Worm (Caenorhabditis elegans) whole organism, L1 larva: ENCODE results near the gene hpo-28.

Experiments
- C34B4.2 ChIP-seq: sonication (generic microtip); optimal IDR thresholded peaks from 2 replicates; lab custom pipeline; 2017; ENCODE audit warnings: mild to moderate bottlenecking, missing genetic modification characterization, missing compliant biosample characterization
- aha-1 ChIP-seq: fragments of 150-350 bp; optimal IDR thresholded peaks from 2 replicates; lab custom pipeline; 2014; ENCODE audit warnings: missing biosample characterization, missing genetic modification characterization
- alr-1 ChIP-seq: fragments of 200-800 bp; sonication (Bioruptor generic); optimal IDR thresholded peaks from 2 replicates; lab custom pipeline; 2018; ENCODE audit warnings: borderline replicate concordance, mild to moderate bottlenecking, missing genetic modification characterization, missing compliant biosample characterization
- blmp-1 ChIP-seq: fragments of 150-350 bp; optimal IDR thresholded peaks from 2 replicates; lab custom pipeline; 2014; ENCODE audit warnings: missing biosample characterization, missing genetic modification characterization
- ceh-8 ChIP-seq: fragments of 200-800 bp; sonication (Bioruptor generic); optimal IDR thresholded peaks from 2 replicates; lab custom pipeline; 2018; ENCODE audit warnings: mild to moderate bottlenecking, missing genetic modification characterization, moderate library complexity, missing compliant biosample characterization
- ceh-90 ChIP-seq: sonication (generic microtip); optimal IDR thresholded peaks from 2 replicates; lab custom pipeline; 2016; ENCODE audit warnings: missing genetic modification characterization, missing compliant biosample characterization
- ces-1 ChIP-seq: fragments of 150-350 bp; optimal IDR thresholded peaks from 2 replicates; lab custom pipeline; 2014; ENCODE audit warnings: missing biosample characterization, missing genetic modification reagents, missing genetic modification characterization
- efl-1 ChIP-seq, 4 experiments: fragments of 150-350 bp; optimal IDR thresholded peaks in 3 of 4; peaks in 1 of 4; 1 replicate in 1 of 4; 2 replicates in 3 of 4; lab custom pipeline; 2014; ENCODE audit warnings: missing biosample characterization in 2 of 4, missing genetic modification characterization in 2 of 4, missing genetic modification reagents in 2 of 4
- efl-3 ChIP-seq: fragments of 200-800 bp; sonication (Bioruptor generic); optimal IDR thresholded peaks from 2 replicates; lab custom pipeline; 2018; ENCODE audit warnings: mild to moderate bottlenecking, missing genetic modification characterization, missing compliant biosample characterization
- fkh-4 ChIP-seq: sonication (generic microtip); optimal IDR thresholded peaks from 2 replicates; lab custom pipeline; 2016; ENCODE audit warnings: missing compliant biosample characterization, missing genetic modification characterization, borderline replicate concordance
- fos-1 ChIP-seq: fragments of 150-350 bp; optimal IDR thresholded peaks from 2 replicates; lab custom pipeline; 2014; ENCODE audit warnings: missing biosample characterization, missing genetic modification characterization
- irx-1 ChIP-seq: sonication (generic microtip); optimal IDR thresholded peaks from 2 replicates; lab custom pipeline; 2016; ENCODE audit warnings: missing genetic modification characterization, missing compliant biosample characterization
- isw-1 ChIP-seq: fragments of 200-800 bp; sonication (Bioruptor generic); IDR thresholded peaks from 2 replicates; pipeline ENCODE4 v1.3.6; 2022; ENCODE audit warnings: missing genetic modification characterization, missing compliant biosample characterization
- jun-1 ChIP-seq: fragments of 150-350 bp; optimal IDR thresholded peaks from 2 replicates; lab custom pipeline; 2014; ENCODE audit warnings: missing biosample characterization, missing genetic modification reagents, missing genetic modification characterization
- lin-14 ChIP-seq: fragments of 200-800 bp; sonication (Bioruptor generic); optimal IDR thresholded peaks from 2 replicates; lab custom pipeline; 2018; ENCODE audit warnings: mild to moderate bottlenecking, missing genetic modification characterization, moderate library complexity, missing compliant biosample characterization
- lin-15B ChIP-seq: fragments of 150-350 bp; sonication (generic microtip); optimal IDR thresholded peaks from 3 replicates; lab custom pipeline; 2014; ENCODE audit warnings: missing biosample characterization, missing genetic modification characterization
- lin-35 ChIP-seq, 2 experiments: fragments of 150-350 bp; optimal IDR thresholded peaks; 2 replicates each; lab custom pipeline; 2014; ENCODE audit warnings: missing biosample characterization in 2 of 2, missing genetic modification characterization in 2 of 2, missing genetic modification reagents in 2 of 2
- lin-39 ChIP-seq: fragments of 150-350 bp; optimal IDR thresholded peaks from 2 replicates; lab custom pipeline; 2014; ENCODE audit warnings: missing biosample characterization, missing genetic modification reagents, missing genetic modification characterization
- lsy-2 ChIP-seq, 2 experiments: fragments of 150-350 bp; optimal IDR thresholded peaks; 2 replicates each; lab custom pipeline; 2014; ENCODE audit warnings: missing biosample characterization in 2 of 2, missing genetic modification characterization in 2 of 2
- mab-9 ChIP-seq: fragments of 200-800 bp; sonication (Bioruptor generic); IDR thresholded peaks from 2 replicates; pipeline ENCODE4 v1.3.6; 2022; ENCODE audit warnings: missing genetic modification reagents, missing genetic modification characterization, missing compliant biosample characterization
- mef-2 ChIP-seq: fragments of 150-350 bp; optimal IDR thresholded peaks from 2 replicates; lab custom pipeline; 2014; ENCODE audit warnings: missing biosample characterization, missing genetic modification characterization
- mep-1 ChIP-seq: fragments of 150-350 bp; optimal IDR thresholded peaks from 2 replicates; lab custom pipeline; 2014; ENCODE audit warnings: missing biosample characterization, missing genetic modification characterization
- nhr-11 ChIP-seq: fragments of 150-350 bp; optimal IDR thresholded peaks from 2 replicates; lab custom pipeline; 2014; ENCODE audit warnings: missing biosample characterization, missing genetic modification characterization
- nhr-19 ChIP-seq: fragments of 200-800 bp; sonication (Bioruptor generic); conservative IDR thresholded peaks from 2 replicates; pipeline ENCODE4 v1.3.6; 2022; ENCODE audit warnings: missing genetic modification characterization, missing compliant biosample characterization
- nhr-20 ChIP-seq: sonication (generic microtip); optimal IDR thresholded peaks from 2 replicates; lab custom pipeline; 2016; ENCODE audit warnings: mild to moderate bottlenecking, missing genetic modification characterization, missing compliant biosample characterization
- nhr-237 ChIP-seq: fragments of 150-350 bp; optimal IDR thresholded peaks from 2 replicates; lab custom pipeline; 2014; ENCODE audit warnings: missing biosample characterization, missing genetic modification characterization
- nhr-47 ChIP-seq: sonication (generic microtip); optimal IDR thresholded peaks from 2 replicates; lab custom pipeline; 2016; ENCODE audit warnings: mild to moderate bottlenecking, missing genetic modification characterization, moderate library complexity, missing compliant biosample characterization
- nhr-71 ChIP-seq: sonication (generic microtip); optimal IDR thresholded peaks from 2 replicates; lab custom pipeline; 2016; ENCODE audit warnings: mild to moderate bottlenecking, missing genetic modification characterization, moderate library complexity, missing compliant biosample characterization
- nhr-76 ChIP-seq: sonication (generic microtip); optimal IDR thresholded peaks from 2 replicates; lab custom pipeline; 2017; ENCODE audit warnings: missing biosample characterization, missing genetic modification characterization
- pax-3 ChIP-seq: fragments of 200-800 bp; sonication (Bioruptor generic); optimal IDR thresholded peaks from 2 replicates; lab custom pipeline; 2018; ENCODE audit warnings: mild to moderate bottlenecking, missing genetic modification characterization, moderate library complexity, missing compliant biosample characterization
- pqm-1 ChIP-seq: sonication (generic microtip); optimal IDR thresholded peaks from 3 replicates; lab custom pipeline; 2017; ENCODE audit warnings: missing biosample characterization, missing genetic modification characterization
- rnt-1 ChIP-seq: sonication (generic microtip); optimal IDR thresholded peaks from 2 replicates; lab custom pipeline; 2016; ENCODE audit warnings: mild to moderate bottlenecking, missing genetic modification characterization, moderate library complexity, missing compliant biosample characterization
- skn-1 ChIP-seq: fragments of 150-350 bp; optimal IDR thresholded peaks from 2 replicates; lab custom pipeline; 2014; ENCODE audit warnings: missing biosample characterization, missing genetic modification characterization
- snpc-4 ChIP-seq: fragments of 150-350 bp; optimal IDR thresholded peaks from 2 replicates; lab custom pipeline; 2014; ENCODE audit warnings: missing biosample characterization, missing genetic modification characterization
- sox-4 ChIP-seq: sonication (generic microtip); optimal IDR thresholded peaks from 2 replicates; lab custom pipeline; 2016; ENCODE audit warnings: missing genetic modification characterization, missing compliant biosample characterization
- sptf-1 ChIP-seq: fragments of 150-350 bp; optimal IDR thresholded peaks from 2 replicates; lab custom pipeline; 2014; ENCODE audit warnings: missing biosample characterization, missing genetic modification characterization
- swsn-7 ChIP-seq: sonication (generic microtip); optimal IDR thresholded peaks from 2 replicates; lab custom pipeline; 2016; ENCODE audit warnings: missing genetic modification characterization, missing compliant biosample characterization
- tbx-2 ChIP-seq: sonication (generic microtip); optimal IDR thresholded peaks from 2 replicates; lab custom pipeline; 2016; ENCODE audit warnings: missing genetic modification characterization, missing compliant biosample characterization
- unc-130 ChIP-seq: fragments of 150-350 bp; optimal IDR thresholded peaks from 2 replicates; lab custom pipeline; 2017; ENCODE audit warnings: missing biosample characterization, missing genetic modification characterization, inconsistent platforms
- unc-62 ChIP-seq: fragments of 150-350 bp; optimal IDR thresholded peaks from 2 replicates; lab custom pipeline; 2014; ENCODE audit warnings: missing biosample characterization, missing genetic modification reagents, missing genetic modification characterization
- unc-86 ChIP-seq: sonication (generic microtip); optimal IDR thresholded peaks from 2 replicates; lab custom pipeline; 2016; ENCODE audit warnings: missing genetic modification characterization, missing compliant biosample characterization
- zag-1 ChIP-seq: fragments of 150-350 bp; optimal IDR thresholded peaks from 2 replicates; lab custom pipeline; 2014; ENCODE audit warnings: missing biosample characterization, missing genetic modification characterization
- zip-4 ChIP-seq: fragments of 200-800 bp; sonication (Bioruptor generic); optimal IDR thresholded peaks from 2 replicates; lab custom pipeline; 2018; ENCODE audit warnings: mild to moderate bottlenecking, missing genetic modification characterization, moderate library complexity, missing compliant biosample characterization
- ztf-11 ChIP-seq, 2 experiments: sonication (generic microtip); optimal IDR thresholded peaks; 2 replicates each; lab custom pipeline; 2016 to 2017; ENCODE audit warnings: missing genetic modification characterization in 2 of 2, missing biosample characterization in 1 of 2, missing compliant biosample characterization in 1 of 2
- ztf-4 ChIP-seq: fragments of 150-350 bp; optimal IDR thresholded peaks from 2 replicates; lab custom pipeline; 2014; ENCODE audit warnings: missing biosample characterization, missing genetic modification characterization

hpo-28 gene

ce11 chrIII:5665710-5666109 lies 43.4 kb downstream of the hpo-28 start:
- peak; percentile 48 for TF ChIP-seq blmp-1 (tag; lab: Kevin White, UChicago)
- TF ChIP-seq nhr-20 (tag; lab: Kevin White, UChicago), result no peak
- peak; percentile 23 for TF ChIP-seq lin-14

ce11 chrIII:5665278-5665677 lies 43.8 kb downstream of the hpo-28 start:
- TF ChIP-seq tbx-2, result no peak
- TF ChIP-seq efl-1 (optimal IDR thresholded peaks at IDR 0.05; lab: Kevin White, UChicago), result no peak
- TF ChIP-seq efl-1 (GFP tag; optimal IDR thresholded peaks at IDR 0.05 in 1 of 2; lab: Kevin White, UChicago), result peak in 1 of 2 experiments; percentile 93
- TF ChIP-seq C34B4.2 (tag; lab: Kevin White, UChicago), result no peak
- TF ChIP-seq ceh-8 (GFP tag; lab: Kevin White, UChicago), result no peak
- no peak for TF ChIP-seq nhr-71 (tag; lab: Kevin White, UChicago)
- TF ChIP-seq nhr-19 (GFP tag; lab: Robert Waterston, UW), result no peak
- TF ChIP-seq pqm-1, result no peak
- no peak for TF ChIP-seq mab-9 (GFP tag; lab: Robert Waterston, UW)
- no peak for TF ChIP-seq jun-1 (tag; lab: Kevin White, UChicago)
- no peak for TF ChIP-seq nhr-76 (tag; lab: Kevin White, UChicago)
- no peak for TF ChIP-seq fos-1
- TF ChIP-seq nhr-47 (tag; lab: Kevin White, UChicago), result no peak
- TF ChIP-seq fkh-4 (tag; lab: Kevin White, UChicago), result no peak
- TF ChIP-seq blmp-1 (tag; lab: Kevin White, UChicago), result peak; percentile 94
- TF ChIP-seq unc-86 (tag; lab: Kevin White, UChicago), result no peak
- peak; percentile 53 for TF ChIP-seq lin-14
- TF ChIP-seq zag-1 (tag; lab: Kevin White, UChicago), result no peak
- peak in 1 of 2 experiments; percentile 22 for TF ChIP-seq lin-35 (GFP tag; optimal IDR thresholded peaks at IDR 0.05; lab: Kevin White, UChicago)
- TF ChIP-seq ceh-90 (tag; lab: Kevin White, UChicago), result no peak
- TF ChIP-seq nhr-237, result no peak
- no peak for TF ChIP-seq swsn-7 (tag; lab: Kevin White, UChicago)
- no peak for TF ChIP-seq unc-130 (tag; lab: Kevin White, UChicago)
- no peak for TF ChIP-seq zip-4 (GFP tag; lab: Kevin White, UChicago)
- TF ChIP-seq aha-1 (tag; lab: Kevin White, UChicago), result no peak
- TF ChIP-seq ztf-11 (tag; optimal IDR thresholded peaks at IDR 0.05; lab: Kevin White, UChicago), result no peak
- TF ChIP-seq alr-1, result no peak
- TF ChIP-seq efl-3 (GFP tag; lab: Kevin White, UChicago), result no peak
- no peak for TF ChIP-seq mef-2 (tag; lab: Kevin White, UChicago)
- no peak for TF ChIP-seq unc-62 (GFP tag; lab: Kevin White, UChicago)
- no peak for TF ChIP-seq sptf-1
- no peak for TF ChIP-seq snpc-4 (tag; lab: Kevin White, UChicago)

ce11 chrIII:5663933-5664332 lies 45.2 kb downstream of the hpo-28 start, which contains the start of gene par-3:
Gene par-3, plus strand, starts transcription at chrIII:5664233.
- TF ChIP-seq nhr-11 (tag; lab: Kevin White, UChicago) (no peak), nhr-237 (no peak), rnt-1 (tag; lab: Kevin White, UChicago) (no peak), lin-39 (tag; lab: Kevin White, UChicago) (no peak)

- TF ChIP-seq jun-1 (tag; lab: Kevin White, UChicago), result no peak
- TF ChIP-seq ceh-90 (tag; lab: Kevin White, UChicago), result no peak
- TF ChIP-seq sox-4 (tag; lab: Kevin White, UChicago), result no peak
- no peak for TF ChIP-seq isw-1 (GFP tag; lab: Robert Waterston, UW)
- TF ChIP-seq lsy-2 (tag; optimal IDR thresholded peaks at IDR 0.05; lab: Kevin White, UChicago), result no peak
- TF ChIP-seq ces-1 (GFP tag; lab: Kevin White, UChicago), result no peak
- no peak for TF ChIP-seq lin-15B (tag; lab: Kevin White, UChicago)
- TF ChIP-seq mep-1 (tag; lab: Kevin White, UChicago), result no peak
- TF ChIP-seq fkh-4 (tag; lab: Kevin White, UChicago), result no peak
- no peak for TF ChIP-seq ztf-4 (tag; lab: Kevin White, UChicago)
- no peak for TF ChIP-seq C34B4.2 (tag; lab: Kevin White, UChicago)
- no peak for TF ChIP-seq pax-3 (tag; lab: Kevin White, UChicago)
- no peak for TF ChIP-seq skn-1 (tag; lab: Kevin White, UChicago)
- TF ChIP-seq irx-1 (tag; lab: Kevin White, UChicago), result no peak
These were observed 45.6 kb downstream of the hpo-28 start for ce11 chrIII:5663521-5663920.
